Fruit fly (Drosophila melanogaster) whole organism, pupa: ENCODE measurements around the gene CG31125.

ENCODE experiments used
- CG17806 ChIP-seq: fragments of 200-800 bp; sonication (Bioruptor generic); optimal IDR thresholded peaks from 2 replicates; lab custom pipeline; 2018; ENCODE audit warnings: missing biosample characterization, mild to moderate bottlenecking, missing genetic modification characterization, moderate library complexity
- CG32121 ChIP-seq: fragments of 200-800 bp; sonication (Bioruptor generic); IDR thresholded peaks from 2 replicates; pipeline ENCODE4 v1.3.6; 2022; ENCODE audit warnings: missing biosample characterization, missing genetic modification characterization
- CG34367 ChIP-seq: fragments of 200-800 bp; sonication (Bioruptor generic); optimal IDR thresholded peaks from 2 replicates; lab custom pipeline; 2018; ENCODE audit warnings: missing biosample characterization, mild to moderate bottlenecking, missing genetic modification characterization
- CG4496 ChIP-seq: fragments of 200-800 bp; sonication (Bioruptor generic); IDR thresholded peaks from 3 replicates; pipeline ENCODE4 v1.3.6; 2022; ENCODE audit warnings: missing biosample characterization, missing genetic modification characterization
- Ets98B ChIP-seq: fragments of 200-800 bp; sonication (Bioruptor generic); IDR thresholded peaks from 2 replicates; pipeline ENCODE4 v1.3.6; 2022; ENCODE audit warnings: missing biosample characterization, missing genetic modification characterization
- Pif1A ChIP-seq: fragments of 200-800 bp; sonication (Bioruptor generic); optimal IDR thresholded peaks from 3 replicates; lab custom pipeline; 2016; ENCODE audit warnings: missing biosample characterization, missing genetic modification characterization
- gl ChIP-seq: fragments of 200-800 bp; sonication (Bioruptor generic); optimal IDR thresholded peaks from 2 replicates; lab custom pipeline; 2018; ENCODE audit warnings: missing biosample characterization, mild to moderate bottlenecking, missing genetic modification characterization

- no peak for TF ChIP-seq gl (tag; lab: Kevin White, UChicago)
- TF ChIP-seq CG4496 = no peak; the same call in 1 of the 3 replicates
- TF ChIP-seq Ets98B (GFP tag; lab: Robert Waterston, UW) = peak; percentile 71
- no peak for TF ChIP-seq Pif1A (GFP tag; lab: Kevin White, UChicago)
- no peak for TF ChIP-seq CG17806 (tag; lab: Kevin White, UChicago)
- peak; percentile 68 for TF ChIP-seq CG32121 (GFP tag; lab: Robert Waterston, UW)
- no peak for TF ChIP-seq CG34367
These were observed 3.6 kb downstream of the CG31125 start for dm6 chr3R:24651044-24651459.
